Worm (Caenorhabditis elegans) whole organism, late embryonic: ENCODE results near the gene T01D3.6.

ENCODE experiments used
- T23F11.4 ChIP-seq: fragments of 200-800 bp; sonication (Bioruptor generic); optimal IDR thresholded peaks from 2 replicates; lab custom pipeline; 2018; ENCODE audit warnings: mild to moderate bottlenecking, missing genetic modification characterization, missing compliant biosample characterization
- Y22D7AL.16 ChIP-seq: sonication (generic microtip); optimal IDR thresholded peaks from 2 replicates; lab custom pipeline; 2016; ENCODE audit warnings: missing genetic modification characterization, missing compliant biosample characterization
- ama-1 ChIP-seq: fragments of 150-350 bp; optimal IDR thresholded peaks from 2 replicates; lab custom pipeline; 2014
- ceh-14 ChIP-seq: sonication (generic microtip); optimal IDR thresholded peaks from 2 replicates; lab custom pipeline; 2016; ENCODE audit warnings: missing genotype, missing genetic modification characterization, missing compliant biosample characterization
- ceh-18 ChIP-seq: sonication (generic microtip); optimal IDR thresholded peaks from 2 replicates; lab custom pipeline; 2016; ENCODE audit warnings: missing genetic modification characterization, missing compliant biosample characterization
- ceh-19 ChIP-seq: fragments of 200-800 bp; sonication (Bioruptor generic); optimal IDR thresholded peaks from 2 replicates; lab custom pipeline; 2018; ENCODE audit warnings: mild to moderate bottlenecking, missing genetic modification characterization, missing compliant biosample characterization
- ceh-34 ChIP-seq: sonication (generic microtip); optimal IDR thresholded peaks from 2 replicates; lab custom pipeline; 2016; ENCODE audit warnings: mild to moderate bottlenecking, missing genetic modification characterization, missing compliant biosample characterization
- ceh-48 ChIP-seq: sonication (generic microtip); optimal IDR thresholded peaks from 2 replicates; lab custom pipeline; 2016; ENCODE audit warnings: missing genetic modification characterization, inconsistent platforms, missing compliant biosample characterization
- ceh-9 ChIP-seq: sonication (generic microtip); optimal IDR thresholded peaks from 2 replicates; lab custom pipeline; 2016; ENCODE audit warnings: mild to moderate bottlenecking, missing genetic modification characterization, inconsistent platforms, missing compliant biosample characterization
- che-1 ChIP-seq: sonication (generic microtip); optimal IDR thresholded peaks from 2 replicates; lab custom pipeline; 2016; ENCODE audit warnings: mild to moderate bottlenecking, missing genetic modification characterization, missing compliant biosample characterization
- elt-2 ChIP-seq: sonication (generic microtip); optimal IDR thresholded peaks from 2 replicates; lab custom pipeline; 2016; ENCODE audit warnings: missing genetic modification reagents, missing genetic modification characterization, missing compliant biosample characterization
- elt-4 ChIP-seq: sonication (generic microtip); optimal IDR thresholded peaks from 2 replicates; lab custom pipeline; 2016; ENCODE audit warnings: missing genetic modification characterization, missing compliant biosample characterization
- ets-4 ChIP-seq: sonication (generic microtip); optimal IDR thresholded peaks from 2 replicates; lab custom pipeline; 2016; ENCODE audit warnings: missing genetic modification characterization, missing compliant biosample characterization
- fkh-6 ChIP-seq: sonication (generic microtip); optimal IDR thresholded peaks from 2 replicates; lab custom pipeline; 2016; ENCODE audit warnings: missing genetic modification characterization, missing compliant biosample characterization
- gmeb-2 ChIP-seq: sonication (generic microtip); optimal IDR thresholded peaks from 2 replicates; lab custom pipeline; 2016; ENCODE audit warnings: missing genetic modification characterization, inconsistent platforms, missing compliant biosample characterization
- hlh-30 ChIP-seq: sonication (generic microtip); optimal IDR thresholded peaks from 2 replicates; lab custom pipeline; 2017; ENCODE audit warnings: antibody characterized with exemption, missing genetic modification characterization, missing compliant biosample characterization; ENCODE audit not compliant: insufficient read depth
- hlh-6 ChIP-seq: sonication (generic microtip); optimal IDR thresholded peaks from 2 replicates; lab custom pipeline; 2016; ENCODE audit warnings: missing genotype, missing genetic modification characterization, missing compliant biosample characterization
- lim-6 ChIP-seq: sonication (generic microtip); optimal IDR thresholded peaks from 2 replicates; lab custom pipeline; 2016; ENCODE audit warnings: missing genetic modification characterization, missing compliant biosample characterization
- lin-11 ChIP-seq: fragments of 200-800 bp; sonication (Bioruptor generic); optimal IDR thresholded peaks from 2 replicates; lab custom pipeline; 2018; ENCODE audit warnings: mild to moderate bottlenecking, missing genetic modification characterization, missing compliant biosample characterization
- mec-3 ChIP-seq: sonication (generic microtip); optimal IDR thresholded peaks from 2 replicates; lab custom pipeline; 2016; ENCODE audit warnings: borderline replicate concordance, missing genetic modification characterization, missing compliant biosample characterization
- nfya-1 ChIP-seq: sonication (generic microtip); optimal IDR thresholded peaks from 2 replicates; lab custom pipeline; 2017; ENCODE audit warnings: missing genetic modification characterization, mild to moderate bottlenecking, missing compliant biosample characterization, antibody characterized with exemption, moderate library complexity
- nhr-232 ChIP-seq: sonication (generic microtip); optimal IDR thresholded peaks from 2 replicates; lab custom pipeline; 2016; ENCODE audit warnings: missing genetic modification characterization, missing compliant biosample characterization
- npax-4 ChIP-seq: sonication (generic microtip); optimal IDR thresholded peaks from 2 replicates; lab custom pipeline; 2016; ENCODE audit warnings: missing genetic modification characterization, missing compliant biosample characterization
- odd-2 ChIP-seq: sonication (generic microtip); optimal IDR thresholded peaks from 2 replicates; lab custom pipeline; 2017; ENCODE audit warnings: antibody characterized with exemption, mild to moderate bottlenecking, missing genetic modification characterization, missing compliant biosample characterization
- pag-3 ChIP-seq: sonication (generic microtip); optimal IDR thresholded peaks from 2 replicates; lab custom pipeline; 2016; ENCODE audit warnings: missing compliant biosample characterization, missing genetic modification characterization, borderline replicate concordance
- pax-1 ChIP-seq: fragments of 150-350 bp; optimal IDR thresholded peaks from 2 replicates; lab custom pipeline; 2014; ENCODE audit warnings: missing biosample characterization, missing genetic modification characterization
- pha-4 ChIP-seq: fragments of 150-350 bp; optimal IDR thresholded peaks from 2 replicates; lab custom pipeline; 2018; ENCODE audit warnings: missing biosample characterization, missing genetic modification reagents, missing genetic modification characterization
- pqm-1 ChIP-seq: sonication (generic microtip); optimal IDR thresholded peaks from 2 replicates; lab custom pipeline; 2016; ENCODE audit warnings: missing genetic modification characterization, missing compliant biosample characterization
- pros-1 ChIP-seq: fragments of 150-350 bp; optimal IDR thresholded peaks from 2 replicates; lab custom pipeline; 2014; ENCODE audit warnings: missing biosample characterization, missing genetic modification reagents, missing genetic modification characterization
- ref-2 ChIP-seq: sonication (generic microtip); optimal IDR thresholded peaks from 2 replicates; lab custom pipeline; 2016; ENCODE audit warnings: missing genetic modification characterization, missing compliant biosample characterization
- sox-4 ChIP-seq: sonication (generic microtip); optimal IDR thresholded peaks from 2 replicates; lab custom pipeline; 2017; ENCODE audit warnings: mild to moderate bottlenecking, missing genetic modification characterization, inconsistent platforms, missing compliant biosample characterization
- tbx-2 ChIP-seq: sonication (generic microtip); optimal IDR thresholded peaks from 2 replicates; lab custom pipeline; 2016; ENCODE audit warnings: missing genetic modification characterization, missing compliant biosample characterization
- tbx-7 ChIP-seq: sonication (generic microtip); optimal IDR thresholded peaks from 2 replicates; lab custom pipeline; 2016; ENCODE audit warnings: missing genotype, missing genetic modification characterization, missing compliant biosample characterization
- ttx-3 ChIP-seq: sonication (generic microtip); optimal IDR thresholded peaks from 2 replicates; lab custom pipeline; 2016; ENCODE audit warnings: missing genetic modification reagents, missing genetic modification characterization, missing compliant biosample characterization
- unc-42 ChIP-seq: sonication (generic microtip); optimal IDR thresholded peaks from 2 replicates; lab custom pipeline; 2016; ENCODE audit warnings: missing genotype, missing genetic modification characterization, missing compliant biosample characterization
- unc-86 ChIP-seq: sonication (generic microtip); optimal IDR thresholded peaks from 2 replicates; lab custom pipeline; 2016; ENCODE audit warnings: missing genetic modification characterization, missing compliant biosample characterization

Gene T01D3.6

DNA sequence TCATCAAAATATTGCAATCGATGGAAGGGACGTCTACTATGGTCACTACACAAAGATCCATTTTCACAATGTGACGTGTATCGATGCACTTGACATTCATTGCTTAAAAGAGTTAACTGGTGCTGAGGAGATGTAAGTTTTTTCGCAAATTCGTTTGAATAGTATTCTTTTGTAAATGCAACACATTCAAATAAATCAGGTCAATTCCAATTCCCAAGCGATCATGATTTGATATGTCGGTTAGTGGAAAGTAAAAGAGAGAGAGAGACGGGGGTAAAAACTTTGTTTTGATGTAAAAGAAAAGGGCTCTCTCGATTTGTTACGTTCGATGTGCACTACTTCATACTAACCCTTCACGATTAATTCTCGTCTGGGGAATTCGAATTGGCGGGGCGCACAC, 26.3 kb upstream of the T01D3.6 start:
- no peak for TF ChIP-seq ceh-14 (tag; lab: Kevin White, UChicago)
- TF ChIP-seq che-1, result no peak
- no peak for TF ChIP-seq fkh-6
- TF ChIP-seq sox-4, result no peak
- TF ChIP-seq lin-11 (tag; lab: Kevin White, UChicago), result no peak
- no peak for TF ChIP-seq tbx-7
- no peak for TF ChIP-seq pqm-1 (tag; lab: Kevin White, UChicago)
- no peak for TF ChIP-seq ceh-48 (tag; lab: Kevin White, UChicago)
- no peak for TF ChIP-seq npax-4 (tag; lab: Kevin White, UChicago)
- TF ChIP-seq pros-1 (tag; lab: Kevin White, UChicago), result no peak
- TF ChIP-seq nhr-232 (tag; lab: Kevin White, UChicago), result no peak
- no peak for TF ChIP-seq elt-2
- TF ChIP-seq ref-2, result no peak
- no peak for TF ChIP-seq unc-86 (tag; lab: Kevin White, UChicago)
- no peak for TF ChIP-seq T23F11.4 (GFP tag; lab: Kevin White, UChicago)
- TF ChIP-seq tbx-2 (tag; lab: Kevin White, UChicago), result no peak
- no peak for TF ChIP-seq ceh-34 (tag; lab: Kevin White, UChicago)
- no peak for TF ChIP-seq elt-4 (tag; lab: Kevin White, UChicago)
- TF ChIP-seq hlh-6 (tag; lab: Kevin White, UChicago), result no peak

DNA sequence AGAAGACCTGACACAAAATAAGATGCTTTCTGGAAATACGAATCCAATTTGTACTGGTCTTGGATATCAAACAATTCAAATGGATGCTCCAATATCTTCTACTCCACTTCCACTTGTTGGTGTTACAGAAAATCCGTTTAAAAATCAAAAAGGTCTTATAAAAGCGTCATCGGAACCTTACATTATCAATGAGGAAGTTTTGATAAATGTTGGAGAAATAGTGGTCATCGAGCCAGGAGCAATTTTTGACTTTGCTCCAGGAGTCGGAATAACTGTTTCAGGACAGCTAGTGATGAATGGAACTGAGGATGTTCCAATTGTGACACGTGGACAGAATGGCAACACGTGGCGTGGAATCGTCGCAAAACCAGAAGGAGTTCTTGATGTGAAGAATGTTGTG, 22.5 kb upstream of the T01D3.6 start:
- TF ChIP-seq hlh-30 (tag; lab: Kevin White, UChicago) (no peak), lin-11 (tag; lab: Kevin White, UChicago) (no peak), lim-6 (tag; lab: Kevin White, UChicago) (no peak)

DNA sequence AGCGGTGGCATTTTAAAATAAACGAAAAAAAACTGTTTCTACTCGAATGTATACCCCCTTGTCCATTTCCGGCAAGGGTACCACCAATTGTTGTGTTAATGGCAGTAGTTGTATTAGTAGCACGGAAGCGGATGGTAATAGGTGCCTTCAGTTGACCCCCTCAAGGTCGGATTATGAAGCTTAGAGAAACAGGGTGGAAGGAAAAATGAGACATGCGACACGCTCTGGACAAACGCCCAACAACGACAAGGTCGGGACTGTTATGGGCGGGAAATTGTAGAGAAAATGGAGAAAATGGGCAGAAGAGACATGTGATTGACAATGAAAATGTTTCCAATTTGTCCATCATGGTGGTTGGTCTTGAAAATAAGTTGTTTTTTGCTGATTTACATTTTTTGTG, 12.7 kb upstream of the T01D3.6 start, which contains the start of gene T01D3.3:
Gene T01D3.3 (plus strand): TSS at position 312 of the 400 bp plus-strand sequence.
- TF ChIP-seq mec-3 (no peak), odd-2 (tag; lab: Kevin White, UChicago) (no peak), fkh-6 (peak; percentile 5), nfya-1 (tag; lab: Kevin White, UChicago) (no peak), pros-1 (tag; lab: Kevin White, UChicago) (peak; percentile 31)

DNA sequence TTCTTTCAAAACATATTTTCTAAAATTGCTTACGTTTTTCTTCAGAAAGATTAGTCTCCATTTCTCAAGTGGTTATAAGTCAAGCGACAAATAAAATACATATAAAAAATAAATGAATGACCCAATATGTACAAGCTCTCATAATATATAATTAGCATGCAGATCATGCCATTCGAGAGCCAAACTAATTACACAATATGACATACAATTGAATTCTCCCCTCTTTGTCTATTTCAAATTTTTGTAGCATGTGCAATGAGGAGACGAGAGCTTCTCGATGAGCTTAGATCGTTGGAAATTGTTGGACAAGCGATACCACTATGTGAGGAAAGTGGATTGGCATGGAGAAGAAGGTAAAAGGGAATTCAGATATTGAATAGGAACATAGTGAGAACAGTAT, 9.3 kb upstream of the T01D3.6 start, which contains the start of gene hlh-34:
Gene hlh-34 (minus strand): TSS at position 101 of the 400 bp plus-strand sequence.
- TF ChIP-seq Y22D7AL.16 (tag; lab: Kevin White, UChicago) (no peak), unc-42 (tag; lab: Kevin White, UChicago) (peak; percentile 3), pag-3 (tag; lab: Kevin White, UChicago) (no peak), ceh-9 (no peak), ama-1 (lab: Kevin White, UChicago) (no peak)
- TF ChIP-seq, all 69 proteins: peak for 1

DNA sequence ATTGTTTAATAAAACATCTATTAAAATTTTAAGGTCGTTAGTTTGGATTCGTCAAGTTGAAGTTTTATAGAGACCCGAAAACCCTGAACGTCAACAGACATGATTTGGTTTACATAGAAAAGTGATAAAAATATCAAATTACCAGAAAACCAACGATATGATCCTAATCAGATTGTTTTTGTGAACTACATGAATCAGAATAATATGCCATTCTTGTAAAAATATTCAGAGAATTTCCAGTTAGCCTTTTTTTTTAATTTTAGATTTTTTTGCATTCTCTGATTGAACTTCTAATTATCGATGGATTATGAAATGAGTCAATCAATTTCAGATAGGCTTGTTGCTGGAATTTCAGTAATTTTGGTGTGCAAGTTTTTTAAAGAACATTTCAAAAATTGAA, 5.6 kb upstream of the T01D3.6 start, which contains the start of gene srx-96:
Gene srx-96 (plus strand): TSS at position 301 of the 400 bp plus-strand sequence.
- no peak for TF ChIP-seq pax-1 (tag; lab: Kevin White, UChicago)
- TF ChIP-seq nfya-1 (tag; lab: Kevin White, UChicago), result no peak
- TF ChIP-seq ama-1 (lab: Kevin White, UChicago), result no peak
- TF ChIP-seq ets-4 (tag; lab: Kevin White, UChicago), result no peak
- TF ChIP-seq ttx-3 (tag; lab: Kevin White, UChicago), result no peak
- no peak for TF ChIP-seq gmeb-2 (tag; lab: Kevin White, UChicago)
- no peak for TF ChIP-seq ceh-18 (tag; lab: Kevin White, UChicago)
- no peak for TF ChIP-seq ceh-19 (GFP tag; lab: Kevin White, UChicago)
- TF ChIP-seq lim-6 (tag; lab: Kevin White, UChicago), result no peak
- TF ChIP-seq hlh-30 (tag; lab: Kevin White, UChicago), result no peak
- no peak for TF ChIP-seq pha-4 (tag; lab: Kevin White, UChicago)
- no peak for TF ChIP-seq npax-4 (tag; lab: Kevin White, UChicago)
- TF ChIP-seq ceh-48 (tag; lab: Kevin White, UChicago), result no peak
